Worm (Caenorhabditis elegans) whole organism, young adult: Measurements from ENCODE around the gene nhr-108.

Experiments used
- F52B5.7 ChIP-seq: sonication (generic microtip); optimal IDR thresholded peaks from 2 replicates; lab custom pipeline; 2016; ENCODE audit warnings: mild to moderate bottlenecking, missing genetic modification characterization, missing compliant biosample characterization
- Y53G8AR.9 ChIP-seq: fragments of 200-800 bp; sonication (Bioruptor generic); conservative IDR thresholded peaks from 2 replicates; pipeline ENCODE4 v1.3.6; 2022; ENCODE audit warnings: missing genetic modification reagents, missing genetic modification characterization, missing compliant biosample characterization
- Y67H2A.10 ChIP-seq: fragments of 200-800 bp; sonication (Bioruptor generic); conservative IDR thresholded peaks from 2 replicates; pipeline ENCODE4 v1.3.6; 2022; ENCODE audit warnings: missing genetic modification reagents, missing genetic modification characterization, missing compliant biosample characterization
- ceh-27 ChIP-seq: fragments of 200-800 bp; sonication (Bioruptor generic); optimal IDR thresholded peaks from 2 replicates; lab custom pipeline; 2018; ENCODE audit warnings: mild to moderate bottlenecking, missing genetic modification characterization, moderate library complexity, missing compliant biosample characterization
- die-1 ChIP-seq: sonication (generic microtip); optimal IDR thresholded peaks from 2 replicates; lab custom pipeline; 2016; ENCODE audit warnings: missing genotype, mild to moderate bottlenecking, missing genetic modification characterization, missing compliant biosample characterization
- lin-26 ChIP-seq: fragments of 200-800 bp; sonication (Bioruptor generic); IDR thresholded peaks from 2 replicates; pipeline ENCODE4 v1.3.6; 2022; ENCODE audit warnings: missing genetic modification reagents, missing genetic modification characterization, missing compliant biosample characterization
- tbp1 ChIP-seq: fragments of 200-800 bp; sonication (Bioruptor generic); optimal IDR thresholded peaks from 2 replicates; lab custom pipeline; 2018; ENCODE audit warnings: mild to moderate bottlenecking, missing genetic modification characterization, missing compliant biosample characterization

DNA sequence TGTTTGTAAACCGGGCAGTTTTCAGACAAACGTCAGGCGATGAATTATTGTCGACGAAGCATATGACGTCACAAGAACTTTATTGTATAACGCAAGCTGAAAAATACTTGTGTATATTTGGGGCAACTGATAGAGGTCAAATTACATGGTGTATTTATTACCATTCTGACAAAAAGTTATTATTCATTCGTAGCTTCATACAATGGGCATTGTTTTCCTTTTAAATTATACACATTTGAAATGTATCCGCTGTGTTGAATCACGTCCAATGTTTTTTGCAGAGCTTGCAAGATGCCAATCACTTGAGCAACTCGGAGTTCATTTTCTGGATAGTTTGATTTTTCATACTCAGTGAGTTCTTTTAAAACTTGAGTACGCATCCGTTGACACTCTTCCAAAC lies 1.3 kb downstream of the nhr-108 start, which contains the start of gene F35E8.13:
- TF ChIP-seq tbp1 (GFP tag; lab: Kevin White, UChicago) (no peak), lin-26 (GFP tag; lab: Robert Waterston, UW) (no peak), Y53G8AR.9 (no peak), die-1 (tag; lab: Kevin White, UChicago) (no peak), F52B5.7 (tag; lab: Kevin White, UChicago) (no peak), Y67H2A.10 (no peak), ceh-27 (GFP tag; lab: Kevin White, UChicago) (no peak)
